Worm (Caenorhabditis elegans) whole organism, mixed stage, embryonic: ENCODE data around the gene ttr-48.

ENCODE experiments used
- ceh-43 ChIP-seq: fragments of 200-800 bp; sonication (Bioruptor generic); optimal IDR thresholded peaks from 2 replicates; lab custom pipeline; 2018; ENCODE audit warnings: mild to moderate bottlenecking, missing genetic modification characterization, moderate library complexity, missing compliant biosample characterization
- lin-13 ChIP-seq: fragments of 150-350 bp; optimal IDR thresholded peaks from 2 replicates; lab custom pipeline; 2014; ENCODE audit warnings: missing biosample characterization, missing genetic modification characterization
- lsy-2 ChIP-seq: fragments of 150-350 bp; optimal IDR thresholded peaks from 2 replicates; lab custom pipeline; 2014; ENCODE audit warnings: missing biosample characterization, missing genetic modification characterization
- ztf-11 ChIP-seq: fragments of 150-350 bp; optimal IDR thresholded peaks from 2 replicates; lab custom pipeline; 2014; ENCODE audit warnings: missing biosample characterization, missing genetic modification characterization

DNA sequence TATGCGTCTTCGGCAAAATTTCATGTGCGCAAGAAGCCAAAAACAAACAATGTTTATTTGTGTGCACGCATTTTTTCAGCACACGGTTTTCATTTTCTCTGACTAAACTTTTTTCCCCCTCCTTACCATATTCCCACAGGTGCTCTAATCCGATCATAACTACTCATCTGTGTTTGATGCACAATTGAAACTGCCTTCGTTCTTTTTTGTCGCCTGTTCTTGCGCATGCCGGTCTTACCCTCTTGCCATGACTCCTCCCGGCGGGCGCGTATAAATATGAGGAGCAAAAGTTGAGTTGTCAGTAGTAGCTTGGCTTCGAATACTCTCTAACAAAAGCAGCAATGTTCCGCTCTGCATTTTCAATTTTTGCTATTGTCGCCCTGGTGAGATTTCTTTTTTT lies 44.4 kb downstream of the ttr-48 start, which contains the start of gene abu-10:
- TF ChIP-seq lsy-2 (tag; lab: Kevin White, UChicago) (no peak), lin-13 (no peak), ceh-43 (GFP tag; lab: Kevin White, UChicago) (no peak), ztf-11 (no peak)
